Worm (Caenorhabditis elegans): Measurements from ENCODE around the gene irld-47.

ce11 chrII:7850575-7850974 is 28.2 kb upstream of the irld-47 start:
- TF ChIP-seq ama-1 (optimal IDR thresholded peaks at IDR 0.05) (no peak), flt-1 (GFP tag; IDR thresholded peaks at IDR 0.05) (no peak), hnd-1 (tag; optimal IDR thresholded peaks at IDR 0.05) (no peak), ets-7 (tag; optimal IDR thresholded peaks at IDR 0.05) (no peak)

Measured in whole organism, early embryonic.